Fruit fly (Drosophila melanogaster): ENCODE results near the gene CG5707.

Gene CG5707

DNA sequence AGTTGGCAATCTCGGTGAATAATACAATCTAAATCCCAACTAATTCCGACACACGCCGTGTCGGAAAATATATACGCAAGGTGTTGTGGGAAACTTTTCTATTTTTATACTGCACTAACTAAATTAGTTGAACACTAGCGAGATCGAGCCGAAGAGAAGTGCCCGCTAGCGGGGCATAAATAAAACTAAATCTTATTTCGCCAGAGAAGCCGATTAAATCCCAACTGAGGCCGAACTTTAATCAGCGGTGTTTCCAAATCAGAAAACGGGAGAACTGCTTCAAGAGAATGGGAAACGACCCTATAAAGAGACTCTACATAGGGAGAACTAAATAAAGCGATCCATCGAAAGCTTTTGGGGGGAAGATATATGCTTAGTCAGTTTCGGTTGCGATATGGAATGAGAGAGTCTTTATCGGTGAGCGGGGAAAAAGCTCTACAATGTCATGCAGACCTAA, at the start of gene CG5707:
Gene CG5707 (minus strand): TSS at position 228 of the 457 bp plus-strand sequence.
- TF ChIP-seq CrebA (GFP tag; optimal IDR thresholded peaks at IDR 0.05; ENCODE audit: borderline replicate concordance) = no peak
- TF ChIP-seq Dif (GFP tag; optimal IDR thresholded peaks at IDR 0.05; ENCODE audit: partially characterized antibody) = no peak
- no peak for TF ChIP-seq jim (GFP tag; optimal IDR thresholded peaks at IDR 0.05)
- TF ChIP-seq fru (GFP tag; optimal IDR thresholded peaks at IDR 0.05) = no peak
- TF ChIP-seq Jra (GFP tag; optimal IDR thresholded peaks at IDR 0.05) = no peak
- TF ChIP-seq Hr83 (GFP tag; optimal IDR thresholded peaks at IDR 0.05; ENCODE audit: poor library complexity, severe bottlenecking) = no peak
- TF ChIP-seq Sp1 (GFP tag; optimal IDR thresholded peaks at IDR 0.05) = no peak
- no peak for TF ChIP-seq HLH106 (tag; optimal IDR thresholded peaks at IDR 0.05)
- TF ChIP-seq tai (GFP tag; optimal IDR thresholded peaks at IDR 0.05) = no peak
- TF ChIP-seq ey (GFP tag; optimal IDR thresholded peaks at IDR 0.05) = no peak
- no peak for TF ChIP-seq CG32264 (GFP tag; optimal IDR thresholded peaks at IDR 0.05)
- no peak for TF ChIP-seq rgr (GFP tag; optimal IDR thresholded peaks at IDR 0.05)
- TF ChIP-seq Myc (optimal IDR thresholded peaks at IDR 0.05) = no peak
- no peak for TF ChIP-seq Dfd (GFP tag; optimal IDR thresholded peaks at IDR 0.05)
- TF ChIP-seq dmrt93B (GFP tag; optimal IDR thresholded peaks at IDR 0.05) = no peak
- no peak for TF ChIP-seq Mio (GFP tag; optimal IDR thresholded peaks at IDR 0.05)
- TF ChIP-seq dl (GFP tag; optimal IDR thresholded peaks at IDR 0.05; ENCODE audit: insufficient read depth in 1 of 2, partially characterized antibody in 2 of 2) = no peak
- TF ChIP-seq pan (optimal IDR thresholded peaks at IDR 0.05) = no peak
- no peak for TF ChIP-seq sage (GFP tag; optimal IDR thresholded peaks at IDR 0.05)

DNA sequence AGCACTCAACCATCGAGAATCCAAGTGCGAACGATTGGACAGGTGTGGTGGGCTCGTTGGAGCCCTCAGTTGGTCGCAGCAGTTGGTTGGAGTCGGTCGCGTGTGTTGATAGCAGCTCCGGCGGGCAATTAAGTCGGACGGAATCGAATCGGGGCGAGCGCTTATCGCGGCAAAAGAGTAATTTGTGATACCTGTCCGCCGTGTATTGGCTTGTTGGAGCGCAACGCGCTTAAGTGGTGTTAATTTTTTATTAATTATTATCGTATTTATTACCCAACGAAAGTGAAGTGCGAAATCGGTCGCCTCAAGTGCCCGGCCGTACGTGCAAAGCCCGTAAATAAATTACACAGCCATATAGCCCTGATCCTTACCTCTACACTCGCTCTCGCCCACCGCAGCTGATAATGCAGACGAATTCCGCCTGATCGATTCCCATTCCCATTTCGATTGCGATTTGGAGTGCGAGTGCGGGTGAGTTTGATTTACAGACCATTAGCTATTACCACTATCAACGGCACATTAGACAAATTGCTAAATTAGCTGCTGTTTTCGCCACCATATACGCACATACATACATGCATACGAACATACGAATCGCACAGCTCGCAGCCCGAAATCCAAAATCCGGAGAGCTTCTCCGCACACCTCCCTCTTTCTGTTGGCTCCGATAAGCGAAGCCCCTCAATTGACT, 45.7 kb upstream of the CG5707 start, which contains the start of gene ACXD:
Gene ACXD (plus strand): TSS at position 66 of the 691 bp plus-strand sequence.
- no peak for TF ChIP-seq sage (GFP tag; optimal IDR thresholded peaks at IDR 0.05)
- no peak for TF ChIP-seq N (GFP tag; optimal IDR thresholded peaks at IDR 0.05)
- TF ChIP-seq Sp1 (GFP tag; optimal IDR thresholded peaks at IDR 0.05) = no peak
- TF ChIP-seq Rel (GFP tag; optimal IDR thresholded peaks at IDR 0.05) = no peak
- peak; percentile 85 for TF ChIP-seq Rel (tag; optimal IDR thresholded peaks at IDR 0.05)
- no peak for TF ChIP-seq fru (GFP tag; optimal IDR thresholded peaks at IDR 0.05)
- TF ChIP-seq h (GFP tag; optimal IDR thresholded peaks at IDR 0.05) = peak; percentile 58
- TF ChIP-seq tai (GFP tag; optimal IDR thresholded peaks at IDR 0.05) = no peak
- peak; percentile 35 for TF ChIP-seq Vsx2 (GFP tag; optimal IDR thresholded peaks at IDR 0.05; ENCODE audit: partially characterized antibody)
- TF ChIP-seq dmrt93B (GFP tag; optimal IDR thresholded peaks at IDR 0.05) = no peak
- TF ChIP-seq Dif (GFP tag; optimal IDR thresholded peaks at IDR 0.05; ENCODE audit: partially characterized antibody) = peak; percentile 26
- no peak for TF ChIP-seq jim (GFP tag; optimal IDR thresholded peaks at IDR 0.05)
- TF ChIP-seq CG32264 (GFP tag; optimal IDR thresholded peaks at IDR 0.05) = no peak
- no peak for TF ChIP-seq woc (GFP tag; optimal IDR thresholded peaks at IDR 0.05)
- TF ChIP-seq foxo (GFP tag; optimal IDR thresholded peaks at IDR 0.05) = no peak
- no peak for TF ChIP-seq CrebA (GFP tag; optimal IDR thresholded peaks at IDR 0.05; ENCODE audit: borderline replicate concordance)
- TF ChIP-seq OdsH (GFP tag; optimal IDR thresholded peaks at IDR 0.05) = no peak
- TF ChIP-seq ey (GFP tag; optimal IDR thresholded peaks at IDR 0.05) = no peak
- TF ChIP-seq GATAd (GFP tag; optimal IDR thresholded peaks at IDR 0.05) = no peak
- no peak for TF ChIP-seq Abd-B (GFP tag; optimal IDR thresholded peaks at IDR 0.05)
- no peak for TF ChIP-seq HLH106 (tag; optimal IDR thresholded peaks at IDR 0.05)
- peak; percentile 27 for TF ChIP-seq Hr83 (GFP tag; optimal IDR thresholded peaks at IDR 0.05; ENCODE audit: poor library complexity, severe bottlenecking)
- no peak for TF ChIP-seq br (GFP tag; optimal IDR thresholded peaks at IDR 0.05)
- no peak for TF ChIP-seq dsf (GFP tag; optimal IDR thresholded peaks at IDR 0.05; ENCODE audit: borderline replicate concordance)

DNA sequence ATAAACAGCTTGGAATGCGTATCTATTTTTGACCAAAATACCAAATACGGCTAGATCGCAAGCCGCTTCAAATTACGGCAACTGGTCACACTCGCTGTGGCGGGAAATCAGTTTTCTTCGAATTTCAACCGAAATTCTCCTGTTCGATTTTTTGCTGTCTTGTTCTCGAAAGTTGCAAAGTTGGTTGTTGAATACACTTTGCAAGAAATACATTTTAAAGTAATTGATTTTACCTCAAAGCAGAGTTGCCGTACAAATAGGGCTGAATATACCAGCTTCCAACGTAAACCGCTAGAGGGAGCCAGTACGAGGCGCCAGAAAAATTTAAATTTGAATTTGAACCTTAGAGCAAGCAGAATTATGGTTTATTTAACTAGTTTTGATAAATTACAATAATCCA, 45.0 kb upstream of the CG5707 start, which contains the start of gene CG9018:
Gene CG9018 (minus strand): TSS at position 43 of the 400 bp plus-strand sequence.
- TF ChIP-seq Hr83 (GFP tag; optimal IDR thresholded peaks at IDR 0.05; ENCODE audit: poor library complexity, severe bottlenecking) = peak; percentile 12
- peak in 1 of 2 experiments; percentile 3 for TF ChIP-seq foxo (GFP tag; optimal IDR thresholded peaks at IDR 0.05)
- TF ChIP-seq Vsx2 (GFP tag; optimal IDR thresholded peaks at IDR 0.05; ENCODE audit: partially characterized antibody) = no peak
- TF ChIP-seq Myc (optimal IDR thresholded peaks at IDR 0.05) = peak; percentile 62

DNA sequence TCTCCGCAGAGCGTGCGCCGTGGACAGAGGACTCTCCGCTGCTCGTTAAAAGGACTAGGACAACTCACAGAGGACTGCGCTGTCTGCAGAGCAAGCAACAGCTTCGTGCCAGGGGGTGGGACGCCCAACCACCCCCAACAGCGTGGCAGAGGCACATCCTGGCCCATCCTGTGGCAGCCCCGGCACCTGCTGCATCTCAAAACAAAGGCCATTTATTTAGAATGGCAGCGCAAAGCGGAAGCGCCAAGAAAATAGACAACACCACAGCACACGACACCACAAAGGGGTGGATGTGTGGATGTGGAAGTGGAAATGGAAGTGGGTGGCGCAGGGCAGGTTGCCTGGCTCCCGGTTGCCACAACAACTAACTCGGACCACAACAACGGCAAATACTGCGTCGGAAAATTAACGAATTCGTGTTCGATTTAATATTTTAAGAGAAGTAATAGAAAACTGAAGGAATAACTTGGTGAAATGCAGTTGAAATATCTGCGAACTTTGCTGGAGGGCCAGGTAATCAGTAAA, 37.2 kb upstream of the CG5707 start, which contains the start of gene Oseg2:
Gene Oseg2 (plus strand): TSS at position 475 of the 525 bp plus-strand sequence.
- TF ChIP-seq Vsx2 (GFP tag; optimal IDR thresholded peaks at IDR 0.05; ENCODE audit: partially characterized antibody) (no peak), pan (optimal IDR thresholded peaks at IDR 0.05) (no peak), dl (GFP tag; optimal IDR thresholded peaks at IDR 0.05; ENCODE audit: insufficient read depth in 1 of 2, partially characterized antibody in 2 of 2) (peak in 1 of 2 experiments; percentile 29), Mio (GFP tag; optimal IDR thresholded peaks at IDR 0.05) (no peak), Dif (GFP tag; optimal IDR thresholded peaks at IDR 0.05; ENCODE audit: partially characterized antibody) (peak; percentile 25), Sp1 (GFP tag; optimal IDR thresholded peaks at IDR 0.05) (no peak)

Measured in whole organism, wandering third instar larva.